Fruit fly (Drosophila melanogaster) whole organism, larva: ENCODE results near the gene Rpt3R.

Experiments used
- noc ChIP-seq: fragments of 200-800 bp; sonication (Bioruptor generic); optimal IDR thresholded peaks from 3 replicates; lab custom pipeline; 2019; ENCODE audit warnings: missing biosample characterization, mild to moderate bottlenecking, missing genetic modification characterization, moderate library complexity

Gene Rpt3R

DNA sequence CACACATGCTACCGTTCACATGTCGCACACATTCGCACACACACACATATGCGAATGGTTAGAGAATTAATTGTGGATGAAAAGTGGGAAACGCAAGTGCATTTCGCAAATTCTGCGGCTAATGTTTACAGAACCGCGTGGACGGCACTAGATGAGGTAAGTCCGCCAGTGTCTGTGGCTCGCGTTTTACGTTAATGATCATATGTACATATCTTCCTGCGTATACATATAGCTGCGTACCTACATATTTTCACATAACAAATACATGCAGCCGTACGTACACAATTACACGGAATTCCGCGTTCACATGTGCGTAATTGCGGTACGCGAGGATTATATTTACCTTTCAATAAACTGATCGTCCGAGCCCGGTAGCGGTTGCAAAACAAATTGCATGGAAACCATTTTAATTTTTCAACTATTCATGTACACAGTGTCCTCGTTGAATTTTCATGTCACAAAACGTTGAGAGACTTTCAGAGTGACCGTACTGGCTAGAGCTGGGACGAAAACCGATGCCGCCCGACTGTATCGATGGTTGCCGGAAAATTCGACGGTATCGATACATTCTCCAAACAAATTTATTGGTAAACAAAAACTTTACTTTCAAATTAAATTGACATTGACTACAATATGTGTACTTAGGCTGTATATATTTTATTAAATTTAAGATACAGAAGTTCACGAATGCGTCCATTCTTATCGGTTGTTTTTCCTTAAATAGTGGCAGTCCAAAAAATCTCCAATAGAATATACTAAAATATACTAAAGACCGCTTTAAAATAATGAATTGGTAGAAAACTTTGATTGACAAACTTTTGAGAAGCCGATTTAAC lies 31.0 kb downstream of the Rpt3R start, which contains the start of gene hyd:
Gene hyd (minus strand): TSS at position 495 of the 836 bp plus-strand sequence.
- no peak for TF ChIP-seq noc (tag; lab: Kevin White, UChicago)

DNA sequence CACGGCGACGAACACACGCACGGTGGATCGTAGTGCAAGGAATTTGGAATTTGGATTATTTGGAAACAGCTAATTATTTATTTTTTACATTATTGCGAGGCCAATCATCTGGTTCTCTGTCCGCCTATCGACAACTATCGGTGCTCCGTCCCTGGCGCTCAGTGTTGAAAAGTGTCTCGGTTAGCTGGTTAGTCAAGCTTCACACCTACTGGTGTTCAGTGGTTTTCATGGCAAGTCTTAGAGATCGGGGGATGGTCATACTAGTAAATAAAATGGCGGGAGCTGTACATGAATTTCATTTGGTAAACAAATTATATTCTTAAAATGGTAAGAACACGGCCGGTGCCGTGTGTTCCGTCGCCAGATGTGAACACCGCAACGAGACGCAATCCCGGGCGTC lies 45.4 kb downstream of the Rpt3R start, which contains the start of the genes trbd and dmt:
Gene trbd (minus strand): TSS at position 152 of the 400 bp plus-strand sequence.
Gene dmt (plus strand): TSS at position 257 of the 400 bp plus-strand sequence.
- TF ChIP-seq noc (tag; lab: Kevin White, UChicago), result no peak

DNA sequence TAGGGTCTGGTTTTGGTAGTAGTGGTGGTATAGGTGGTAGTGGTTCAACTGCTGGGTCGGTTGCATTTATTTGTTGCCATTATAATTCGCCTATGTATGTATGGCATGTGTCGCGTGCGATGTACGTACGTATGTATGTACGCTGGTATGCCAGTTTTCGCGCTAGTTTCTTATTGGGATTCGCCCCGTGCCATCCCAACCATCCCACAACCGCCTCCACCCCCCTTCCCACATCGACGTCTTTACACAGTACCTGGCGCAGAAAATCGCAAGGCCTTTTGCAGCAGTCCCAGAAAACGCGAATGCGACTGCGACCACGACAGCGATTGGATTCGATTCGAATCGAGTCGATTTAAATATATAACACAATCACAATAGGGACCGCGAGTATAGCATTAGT lies 46.1 kb downstream of the Rpt3R start:
- no peak for TF ChIP-seq noc (tag; lab: Kevin White, UChicago)

DNA sequence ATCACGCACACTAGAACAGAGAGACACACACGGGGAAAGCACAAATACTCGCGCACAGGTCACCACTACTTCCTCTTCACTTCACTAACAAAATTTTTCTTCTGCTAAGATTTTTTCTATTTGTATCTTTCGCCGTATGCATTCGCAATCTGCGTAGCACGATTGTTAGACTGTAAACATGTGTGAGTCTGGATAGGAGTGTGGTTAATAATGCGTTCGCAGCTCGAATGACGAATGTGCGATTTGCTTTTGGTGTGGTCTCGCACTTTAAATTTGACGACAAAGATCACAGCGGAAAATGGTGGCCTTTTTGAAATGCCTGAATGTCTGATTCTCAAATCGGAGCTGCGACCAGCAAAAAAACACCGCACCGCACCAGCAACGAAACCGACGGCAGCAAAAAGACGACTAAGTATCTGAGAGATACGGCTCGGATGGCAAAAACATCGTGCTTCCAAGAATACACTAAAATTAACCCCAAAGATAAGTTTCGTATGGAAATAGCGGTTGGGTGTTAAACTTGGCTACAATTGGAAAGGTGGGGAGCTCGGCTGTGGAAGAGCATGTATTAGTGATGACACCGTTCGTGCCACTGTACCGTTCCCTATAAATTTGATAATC lies 51.2 kb downstream of the Rpt3R start, which contains the start of gene Unc-115a:
Gene Unc-115a (minus strand): TSS at position 410 of the 621 bp plus-strand sequence.
- TF ChIP-seq noc (tag; lab: Kevin White, UChicago), result peak; percentile 46
